Fruit fly (Drosophila melanogaster) whole organism, embryonic: Measurements from ENCODE around the gene CG34301.
A peak's percentile ranks its signal among the peaks of the same experiment; 100 is the strongest.

Source experiments
- Atf-2 ChIP-seq: fragments of 200-800 bp; sonication (Bioruptor generic); optimal IDR thresholded peaks from 2 replicates; lab custom pipeline; 2016; ENCODE audit warnings: missing biosample characterization, missing genetic modification characterization
- Bteb2 ChIP-seq: fragments of 200-800 bp; sonication (Bioruptor generic); optimal IDR thresholded peaks from 2 replicates; lab custom pipeline; 2016; ENCODE audit warnings: missing biosample characterization, missing genetic modification characterization
- C15 ChIP-seq: fragments of 200-800 bp; sonication (Bioruptor generic); IDR thresholded peaks from 3 replicates; pipeline ENCODE4 v1.3.6; 2022; ENCODE audit warnings: missing biosample characterization, missing genetic modification characterization
- CG10267 ChIP-seq: fragments of 200-800 bp; sonication (Bioruptor generic); optimal IDR thresholded peaks from 2 replicates; lab custom pipeline; 2018; ENCODE audit warnings: missing biosample characterization, mild to moderate bottlenecking, missing genetic modification characterization, moderate library complexity
- CG11085 ChIP-seq: fragments of 200-800 bp; sonication (Bioruptor generic); IDR thresholded peaks from 2 replicates; pipeline ENCODE4 v1.3.6; 2022; ENCODE audit warnings: missing biosample characterization, missing genetic modification characterization
- CG11247 ChIP-seq: fragments of 200-800 bp; sonication (Bioruptor generic); IDR thresholded peaks from 2 replicates; pipeline ENCODE4 v1.3.6; 2022; ENCODE audit warnings: missing biosample characterization, missing genetic modification characterization
- CG11456 ChIP-seq: fragments of 200-800 bp; sonication (Bioruptor generic); IDR thresholded peaks from 3 replicates; pipeline ENCODE4 v1.3.6; 2022; ENCODE audit warnings: missing biosample characterization, missing genetic modification characterization
- CG14014 ChIP-seq: fragments of 200-800 bp; sonication (Bioruptor generic); IDR thresholded peaks from 2 replicates; pipeline ENCODE4 v1.3.6; 2022; ENCODE audit warnings: missing biosample characterization, missing genetic modification characterization
- CG16779 ChIP-seq: fragments of 200-800 bp; sonication (Bioruptor generic); IDR thresholded peaks from 2 replicates; pipeline ENCODE4 v1.3.6; 2022; ENCODE audit warnings: missing biosample characterization, missing genetic modification characterization
- CG1792 ChIP-seq: fragments of 200-800 bp; sonication (Bioruptor generic); optimal IDR thresholded peaks from 2 replicates; lab custom pipeline; 2016; ENCODE audit warnings: missing biosample characterization, missing genetic modification characterization
- CG18599 ChIP-seq: fragments of 200-800 bp; sonication (Bioruptor generic); optimal IDR thresholded peaks from 3 replicates; lab custom pipeline; 2017; ENCODE audit warnings: missing biosample characterization, missing genetic modification characterization, mild to moderate bottlenecking, moderate library complexity, missing genetic modification reagents
- CG4404 ChIP-seq: fragments of 200-800 bp; sonication (Bioruptor generic); IDR thresholded peaks from 2 replicates; pipeline ENCODE4 v1.3.6; 2022; ENCODE audit warnings: missing biosample characterization, missing genetic modification characterization
- CG5180 ChIP-seq: fragments of 200-800 bp; sonication (Bioruptor generic); optimal IDR thresholded peaks from 3 replicates; lab custom pipeline; 2017; ENCODE audit warnings: missing biosample characterization, missing genetic modification characterization, mild to moderate bottlenecking, moderate library complexity, missing genetic modification reagents
- CG6854 ChIP-seq: fragments of 200-800 bp; sonication (Bioruptor generic); optimal IDR thresholded peaks from 3 replicates; lab custom pipeline; 2017; ENCODE audit warnings: missing biosample characterization, mild to moderate bottlenecking, missing genetic modification characterization
- CG7786 ChIP-seq: fragments of 200-800 bp; sonication (Bioruptor generic); optimal IDR thresholded peaks from 2 replicates; lab custom pipeline; 2016; ENCODE audit warnings: missing biosample characterization, missing genetic modification characterization
- CG7928 ChIP-seq: fragments of 200-800 bp; sonication (Bioruptor generic); optimal IDR thresholded peaks from 2 replicates; lab custom pipeline; 2017; ENCODE audit warnings: missing biosample characterization, mild to moderate bottlenecking, missing genetic modification characterization
- CG8765 ChIP-seq: fragments of 200-800 bp; sonication (Bioruptor generic); IDR thresholded peaks from 2 replicates; pipeline ENCODE4 v1.3.6; 2022; ENCODE audit warnings: missing biosample characterization, missing genetic modification characterization
- CG9215 ChIP-seq: fragments of 200-800 bp; sonication (Bioruptor generic); IDR thresholded peaks from 2 replicates; pipeline ENCODE4 v1.3.6; 2022; ENCODE audit warnings: missing biosample characterization, missing genetic modification characterization
- CHES-1-like ChIP-seq: fragments of 200-800 bp; sonication (Bioruptor generic); optimal IDR thresholded peaks from 2 replicates; lab custom pipeline; 2016; ENCODE audit warnings: missing biosample characterization, missing genetic modification characterization
- CkIIα-i1 ChIP-seq: fragments of 200-800 bp; sonication (Bioruptor generic); IDR thresholded peaks from 2 replicates; pipeline ENCODE4 v1.3.6; 2022; ENCODE audit warnings: missing biosample characterization, missing genetic modification characterization
- CoRest ChIP-seq: fragments of 200-800 bp; sonication (Bioruptor generic); optimal IDR thresholded peaks from 3 replicates; lab custom pipeline; 2018; ENCODE audit warnings: missing biosample characterization, mild to moderate bottlenecking, missing genetic modification characterization, moderate library complexity
- E2f1 ChIP-seq: fragments of 200-800 bp; sonication (Bioruptor generic); IDR thresholded peaks from 2 replicates; pipeline ENCODE4 v1.3.6; 2022; ENCODE audit warnings: missing biosample characterization, missing genetic modification characterization
- Fer3 ChIP-seq: fragments of 200-800 bp; sonication (Bioruptor generic); optimal IDR thresholded peaks from 2 replicates; lab custom pipeline; 2018; ENCODE audit warnings: missing biosample characterization, mild to moderate bottlenecking, missing genetic modification characterization, moderate library complexity
- HLH3B ChIP-seq: fragments of 200-800 bp; sonication (Bioruptor generic); IDR thresholded peaks from 2 replicates; pipeline ENCODE4 v1.3.6; 2022; ENCODE audit warnings: missing biosample characterization, missing genetic modification characterization
- Hr39 ChIP-seq: fragments of >200 bp; optimal IDR thresholded peaks from 2 replicates; lab custom pipeline; 2017
- Hr51 ChIP-seq, 2 experiments: fragments of 200-800 bp; sonication (Bioruptor generic); optimal IDR thresholded peaks; 2 replicates in 1 of 2; 3 replicates in 1 of 2; lab custom pipeline; 2016 to 2018; ENCODE audit warnings: missing biosample characterization in 2 of 2, missing genetic modification characterization in 2 of 2, mild to moderate bottlenecking in 1 of 2, moderate library complexity in 1 of 2
- Jarid2 ChIP-seq: fragments of 200-800 bp; sonication (Bioruptor generic); optimal IDR thresholded peaks from 3 replicates; lab custom pipeline; 2017; ENCODE audit warnings: mild to moderate bottlenecking, missing biosample characterization, missing genetic modification reagents, missing genetic modification characterization
- MTF-1 ChIP-seq: fragments of 200-800 bp; sonication (Bioruptor generic); optimal IDR thresholded peaks from 2 replicates; lab custom pipeline; 2018; ENCODE audit warnings: missing biosample characterization, mild to moderate bottlenecking, missing genetic modification characterization, borderline replicate concordance
- NC2α ChIP-seq: fragments of 200-800 bp; sonication (Bioruptor generic); optimal IDR thresholded peaks from 2 replicates; lab custom pipeline; 2016; ENCODE audit warnings: missing biosample characterization, missing genetic modification characterization
- Opbp ChIP-seq: fragments of 200-800 bp; sonication (Bioruptor generic); IDR thresholded peaks from 3 replicates; pipeline ENCODE4 v1.3.6; 2022; ENCODE audit warnings: missing biosample characterization, missing genetic modification characterization; ENCODE audit not compliant: partially characterized antibody
- Poxn ChIP-seq: fragments of 200-800 bp; sonication (Bioruptor generic); IDR thresholded peaks from 2 replicates; pipeline ENCODE4 v1.3.6; 2022; ENCODE audit warnings: missing biosample characterization, missing genetic modification characterization
- Ravus ChIP-seq: fragments of 200-800 bp; sonication (Bioruptor generic); IDR thresholded peaks from 2 replicates; pipeline ENCODE4 v1.3.6; 2022; ENCODE audit warnings: missing biosample characterization, missing genetic modification characterization
- Sin3A ChIP-seq: fragments of >200 bp; optimal IDR thresholded peaks from 2 replicates; lab custom pipeline; 2018
- Sox100B ChIP-seq: fragments of 200-800 bp; sonication (Bioruptor generic); optimal IDR thresholded peaks from 3 replicates; lab custom pipeline; 2018; ENCODE audit warnings: missing biosample characterization, mild to moderate bottlenecking, missing genetic modification characterization
- Taf1 ChIP-seq: fragments of 200-800 bp; sonication (Bioruptor generic); IDR thresholded peaks from 2 replicates; pipeline ENCODE4 v1.3.6; 2022; ENCODE audit warnings: missing biosample characterization, missing genetic modification characterization
- Trl ChIP-seq, 3 experiments: fragments of >200 bp in 2 of 3; fragments of 200-800 bp in 1 of 3; sonication (Bioruptor generic) in 1 of 3; optimal IDR thresholded peaks; 2 replicates in 1 of 3; 3 replicates in 2 of 3; lab custom pipeline; 2016 to 2017; ENCODE audit warnings: missing biosample characterization in 1 of 3, missing genetic modification characterization in 1 of 3
- ac ChIP-seq: fragments of 200-800 bp; sonication (Bioruptor generic); optimal IDR thresholded peaks from 3 replicates; lab custom pipeline; 2017; ENCODE audit warnings: missing biosample characterization, mild to moderate bottlenecking, missing genetic modification characterization
- bowl ChIP-seq: fragments of 200-800 bp; sonication (Bioruptor generic); IDR thresholded peaks from 2 replicates; pipeline ENCODE4 v1.3.6; 2022; ENCODE audit warnings: missing biosample characterization, missing genetic modification characterization
- cg ChIP-seq: fragments of 200-800 bp; sonication (Bioruptor generic); optimal IDR thresholded peaks from 3 replicates; lab custom pipeline; 2019; ENCODE audit warnings: missing biosample characterization, mild to moderate bottlenecking, missing genetic modification characterization, moderate library complexity
- crp ChIP-seq, 2 experiments: fragments of 200-800 bp; sonication (Bioruptor generic); optimal IDR thresholded peaks; 2 replicates in 1 of 2; 3 replicates in 1 of 2; lab custom pipeline; 2017; ENCODE audit warnings: missing biosample characterization in 2 of 2, missing genetic modification characterization in 2 of 2, mild to moderate bottlenecking in 1 of 2, moderate library complexity in 1 of 2
- dimm ChIP-seq: fragments of 200-800 bp; sonication (Bioruptor generic); IDR thresholded peaks from 2 replicates; pipeline ENCODE4 v1.3.6; 2022; ENCODE audit warnings: missing biosample characterization, missing genetic modification characterization
- ind ChIP-seq: fragments of 200-800 bp; sonication (Bioruptor generic); optimal IDR thresholded peaks from 3 replicates; lab custom pipeline; 2016; ENCODE audit warnings: missing biosample characterization, missing genetic modification characterization
- lmd ChIP-seq: fragments of 200-800 bp; sonication (Bioruptor generic); IDR thresholded peaks from 2 replicates; pipeline ENCODE4 v1.3.6; 2022; ENCODE audit warnings: missing biosample characterization, missing genetic modification characterization
- lov ChIP-seq, 2 experiments: fragments of 200-800 bp in 1 of 2; fragments of >200 bp in 1 of 2; sonication (Bioruptor generic) in 1 of 2; IDR thresholded peaks in 1 of 2; optimal IDR thresholded peaks in 1 of 2; 2 replicates in 1 of 2; 3 replicates in 1 of 2; pipeline versions ENCODE4 v1.3.6 to Lab custom; 2017 to 2022; ENCODE audit warnings: missing biosample characterization in 1 of 2, missing genetic modification characterization in 1 of 2
- nerfin-1 ChIP-seq: fragments of 200-800 bp; sonication (Bioruptor generic); optimal IDR thresholded peaks from 3 replicates; lab custom pipeline; 2019; ENCODE audit warnings: missing biosample characterization, mild to moderate bottlenecking, missing genetic modification characterization, moderate library complexity
- pfk ChIP-seq: fragments of 200-800 bp; sonication (Bioruptor generic); optimal IDR thresholded peaks from 2 replicates; lab custom pipeline; 2018; ENCODE audit warnings: missing biosample characterization, mild to moderate bottlenecking, missing genetic modification characterization, moderate library complexity
- schlank ChIP-seq: fragments of 200-800 bp; sonication (Bioruptor generic); optimal IDR thresholded peaks from 2 replicates; lab custom pipeline; 2018; ENCODE audit warnings: missing biosample characterization, mild to moderate bottlenecking, missing genetic modification characterization
- tll ChIP-seq, 2 experiments: fragments of 200-800 bp in 1 of 2; fragments of >200 bp in 1 of 2; sonication (Bioruptor generic) in 1 of 2; optimal IDR thresholded peaks; 2 replicates each; lab custom pipeline; 2017 to 2019; ENCODE audit warnings: missing biosample characterization in 2 of 2, missing genetic modification characterization in 2 of 2, mild to moderate bottlenecking in 1 of 2, moderate library complexity in 1 of 2
- vfl ChIP-seq: fragments of 200-800 bp; sonication (Bioruptor generic); optimal IDR thresholded peaks from 2 replicates; lab custom pipeline; 2016; ENCODE audit warnings: missing biosample characterization, missing genetic modification characterization
- wor ChIP-seq: fragments of 200-800 bp; sonication (Bioruptor generic); IDR thresholded peaks from 2 replicates; pipeline ENCODE4 v1.3.6; 2022; ENCODE audit warnings: missing biosample characterization, missing genetic modification characterization

The CG34301 gene

dm6 chr3R:8819551-8820057 lies 46.4 kb downstream of the CG34301 start (continued):
- TF ChIP-seq CHES-1-like (GFP tag; lab: Kevin White, UChicago) (peak; percentile 32), Hr39 (lab: Kevin White, UChicago) (no peak), C15 (GFP tag; lab: Robert Waterston, UW) (no peak), schlank (peak; percentile 6), CG14014 (GFP tag; lab: Robert Waterston, UW) (peak; percentile 63; the same call in 1 of the 2 replicates), CG10267 (tag; lab: Kevin White, UChicago) (no peak), Sin3A (no peak), wor (GFP tag; lab: Robert Waterston, UW) (no peak), lov (optimal IDR thresholded peaks at IDR 0.05; lab: Kevin White, UChicago) (no peak), lov (GFP tag; IDR thresholded peaks at IDR 0.05; lab: Robert Waterston, UW) (no peak), vfl (peak; percentile 30), CG7786 (GFP tag; lab: Kevin White, UChicago) (no peak), E2f1 (GFP tag; lab: Robert Waterston, UW) (no peak; the same call in 1 of the 2 replicates), MTF-1 (GFP tag; lab: Kevin White, UChicago) (peak; percentile 2), CG5180 (GFP tag; lab: Kevin White, UChicago) (peak; percentile 30), CG1792 (GFP tag; lab: Kevin White, UChicago) (no peak), dimm (GFP tag; lab: Robert Waterston, UW) (no peak), Jarid2 (GFP tag; lab: Kevin White, UChicago) (peak; percentile 14), CG11456 (GFP tag; lab: Robert Waterston, UW) (peak; percentile 51; the same call in 1 of the 3 replicates), CG11247 (no peak), nerfin-1 (tag; lab: Kevin White, UChicago) (no peak), Taf1 (GFP tag; lab: Robert Waterston, UW) (no peak), CG6854 (no peak), CG4404 (no peak), Fer3 (peak; percentile 11), ind (GFP tag; lab: Kevin White, UChicago) (no peak), ac (GFP tag; lab: Kevin White, UChicago) (peak; percentile 29), CG8765 (GFP tag; lab: Robert Waterston, UW) (no peak), Sox100B (no peak), CkIIα-i1 (GFP tag; lab: Robert Waterston, UW) (no peak), HLH3B (peak; percentile 14; the same call in 1 of the 2 replicates), CG9215 (GFP tag; lab: Robert Waterston, UW) (no peak), pfk (GFP tag; lab: Kevin White, UChicago) (no peak), NC2α (GFP tag; lab: Kevin White, UChicago) (peak; percentile 46), CG16779 (GFP tag; lab: Robert Waterston, UW) (0 out of 2 replicates have a peak, but pooled peaks have one; percentile 38), tll (GFP tag; optimal IDR thresholded peaks at IDR 0.05; lab: Kevin White, UChicago) (peak in 1 of 2 experiments; percentile 63), bowl (GFP tag; lab: Robert Waterston, UW) (no peak), Hr51 (GFP tag; optimal IDR thresholded peaks at IDR 0.05; lab: Kevin White, UChicago) (peak in 1 of 2 experiments; percentile 27), CoRest (tag; lab: Kevin White, UChicago) (no peak), cg (GFP tag; lab: Kevin White, UChicago) (peak; percentile 86), Bteb2 (no peak), Opbp (0 out of 3 replicates have a peak, but pooled peaks have one; percentile 7), Ravus (GFP tag; lab: Robert Waterston, UW) (no peak), Poxn (GFP tag; lab: Robert Waterston, UW) (no peak), Trl (optimal IDR thresholded peaks at IDR 0.05; lab: Kevin White, UChicago) (no peak), Trl (GFP tag; optimal IDR thresholded peaks at IDR 0.05; lab: Kevin White, UChicago) (no peak), CG18599 (GFP tag; lab: Kevin White, UChicago) (peak; percentile 37), Atf-2 (GFP tag; lab: Kevin White, UChicago) (peak; percentile 43), CG11085 (GFP tag; lab: Robert Waterston, UW) (no peak), lmd (GFP tag; lab: Robert Waterston, UW) (no peak), CG7928 (GFP tag; lab: Kevin White, UChicago) (no peak), crp (GFP tag; optimal IDR thresholded peaks at IDR 0.05; lab: Kevin White, UChicago) (no peak)
